Fruit fly (Drosophila melanogaster): ENCODE measurements around the gene CG13312.

The CG13312 gene

dm6 chr3L:8774974-8775731, 31.9 kb downstream of the CG13312 start (continued):
- TF ChIP-seq dl (GFP tag; optimal IDR thresholded peaks at IDR 0.05; ENCODE audit: insufficient read depth in 1 of 2, partially characterized antibody in 2 of 2) (no peak), HLH106 (tag; optimal IDR thresholded peaks at IDR 0.05) (no peak), rgr (GFP tag; optimal IDR thresholded peaks at IDR 0.05) (peak; percentile 25), br (GFP tag; optimal IDR thresholded peaks at IDR 0.05) (peak; percentile 10), dsf (GFP tag; optimal IDR thresholded peaks at IDR 0.05; ENCODE audit: borderline replicate concordance) (no peak), CrebA (GFP tag; optimal IDR thresholded peaks at IDR 0.05; ENCODE audit: borderline replicate concordance) (peak; percentile 49), h (GFP tag; optimal IDR thresholded peaks at IDR 0.05) (no peak), Rel (GFP tag; optimal IDR thresholded peaks at IDR 0.05) (no peak), Rel (tag; optimal IDR thresholded peaks at IDR 0.05) (peak; percentile 2), jim (GFP tag; optimal IDR thresholded peaks at IDR 0.05) (no peak), brk (GFP tag; optimal IDR thresholded peaks at IDR 0.05) (no peak)

dm6 chr3L:8773713-8774112, 33.3 kb downstream of the CG13312 start:
- TF ChIP-seq brk (GFP tag; optimal IDR thresholded peaks at IDR 0.05): no peak
- TF ChIP-seq jim (GFP tag; optimal IDR thresholded peaks at IDR 0.05): no peak
- TF ChIP-seq sage (GFP tag; optimal IDR thresholded peaks at IDR 0.05): no peak
- no peak for TF ChIP-seq foxo (GFP tag; optimal IDR thresholded peaks at IDR 0.05)
- TF ChIP-seq Hr83 (GFP tag; optimal IDR thresholded peaks at IDR 0.05; ENCODE audit: poor library complexity, severe bottlenecking): no peak
- TF ChIP-seq lola (GFP tag; optimal IDR thresholded peaks at IDR 0.05): no peak
- TF ChIP-seq Jra (GFP tag; optimal IDR thresholded peaks at IDR 0.05): no peak
- no peak for TF ChIP-seq tai (GFP tag; optimal IDR thresholded peaks at IDR 0.05)
- TF ChIP-seq HLH106 (tag; optimal IDR thresholded peaks at IDR 0.05): no peak
- no peak for TF ChIP-seq CG32264 (GFP tag; optimal IDR thresholded peaks at IDR 0.05)
- TF ChIP-seq Dif (GFP tag; optimal IDR thresholded peaks at IDR 0.05; ENCODE audit: partially characterized antibody): no peak
- TF ChIP-seq Myc (optimal IDR thresholded peaks at IDR 0.05): no peak
- TF ChIP-seq sv (GFP tag; optimal IDR thresholded peaks at IDR 0.05): no peak
- no peak for TF ChIP-seq Rel (GFP tag; optimal IDR thresholded peaks at IDR 0.05)
- TF ChIP-seq Rel (tag; optimal IDR thresholded peaks at IDR 0.05): no peak

dm6 chr3L:8772998-8773684, 33.9 kb downstream of the CG13312 start:
- TF ChIP-seq Mio (GFP tag; optimal IDR thresholded peaks at IDR 0.05): no peak
- no peak for TF ChIP-seq HLH106 (tag; optimal IDR thresholded peaks at IDR 0.05)
- TF ChIP-seq Abd-B (GFP tag; optimal IDR thresholded peaks at IDR 0.05): no peak
- peak; percentile 30 for TF ChIP-seq h (GFP tag; optimal IDR thresholded peaks at IDR 0.05)
- TF ChIP-seq Hnf4 (GFP tag; optimal IDR thresholded peaks at IDR 0.05): no peak
- no peak for TF ChIP-seq Jra (GFP tag; optimal IDR thresholded peaks at IDR 0.05)
- TF ChIP-seq Dif (GFP tag; optimal IDR thresholded peaks at IDR 0.05; ENCODE audit: partially characterized antibody): no peak
- TF ChIP-seq CG9705 (GFP tag; optimal IDR thresholded peaks at IDR 0.05): no peak
- no peak for TF ChIP-seq Hr78 (GFP tag; optimal IDR thresholded peaks at IDR 0.05)
- no peak for TF ChIP-seq CrebA (GFP tag; optimal IDR thresholded peaks at IDR 0.05; ENCODE audit: borderline replicate concordance)
- no peak for TF ChIP-seq dmrt93B (GFP tag; optimal IDR thresholded peaks at IDR 0.05)
- TF ChIP-seq N (GFP tag; optimal IDR thresholded peaks at IDR 0.05): no peak
- TF ChIP-seq Myc (optimal IDR thresholded peaks at IDR 0.05): no peak
- TF ChIP-seq Vsx2 (GFP tag; optimal IDR thresholded peaks at IDR 0.05; ENCODE audit: partially characterized antibody): no peak
- no peak for TF ChIP-seq OdsH (GFP tag; optimal IDR thresholded peaks at IDR 0.05)
- TF ChIP-seq jim (GFP tag; optimal IDR thresholded peaks at IDR 0.05): no peak
- TF ChIP-seq psq (GFP tag; optimal IDR thresholded peaks at IDR 0.05): no peak
- peak in 1 of 2 experiments; percentile 17 for TF ChIP-seq foxo (GFP tag; optimal IDR thresholded peaks at IDR 0.05)
- no peak for TF ChIP-seq usp (GFP tag; optimal IDR thresholded peaks at IDR 0.05)
- peak; percentile 10 for TF ChIP-seq ey (GFP tag; optimal IDR thresholded peaks at IDR 0.05)
- TF ChIP-seq sv (GFP tag; optimal IDR thresholded peaks at IDR 0.05): no peak
- no peak for TF ChIP-seq Rel (GFP tag; optimal IDR thresholded peaks at IDR 0.05)
- TF ChIP-seq Rel (tag; optimal IDR thresholded peaks at IDR 0.05): no peak
- no peak for TF ChIP-seq CG32264 (GFP tag; optimal IDR thresholded peaks at IDR 0.05)
- no peak for TF ChIP-seq Hr83 (GFP tag; optimal IDR thresholded peaks at IDR 0.05; ENCODE audit: poor library complexity, severe bottlenecking)
- TF ChIP-seq tai (GFP tag; optimal IDR thresholded peaks at IDR 0.05): no peak
- TF ChIP-seq GATAd (GFP tag; optimal IDR thresholded peaks at IDR 0.05): no peak
- no peak for TF ChIP-seq woc (GFP tag; optimal IDR thresholded peaks at IDR 0.05)
- TF ChIP-seq Sp1 (GFP tag; optimal IDR thresholded peaks at IDR 0.05): no peak
- TF ChIP-seq dl (GFP tag; optimal IDR thresholded peaks at IDR 0.05; ENCODE audit: insufficient read depth in 1 of 2, partially characterized antibody in 2 of 2): no peak
- no peak for TF ChIP-seq pan (optimal IDR thresholded peaks at IDR 0.05)
- no peak for TF ChIP-seq brk (GFP tag; optimal IDR thresholded peaks at IDR 0.05)
- peak; percentile 35 for TF ChIP-seq rgr (GFP tag; optimal IDR thresholded peaks at IDR 0.05)
- no peak for TF ChIP-seq br (GFP tag; optimal IDR thresholded peaks at IDR 0.05)
- no peak for TF ChIP-seq lola (GFP tag; optimal IDR thresholded peaks at IDR 0.05)
- no peak for TF ChIP-seq Dfd (GFP tag; optimal IDR thresholded peaks at IDR 0.05)
- TF ChIP-seq dsf (GFP tag; optimal IDR thresholded peaks at IDR 0.05; ENCODE audit: borderline replicate concordance): no peak
- TF ChIP-seq sage (GFP tag; optimal IDR thresholded peaks at IDR 0.05): no peak
- TF ChIP-seq fru (GFP tag; optimal IDR thresholded peaks at IDR 0.05): peak; percentile 20
